Worm (Caenorhabditis elegans) whole organism, late embryonic: ENCODE measurements around the gene F54F2.9.

Experiments
- C08G9.2 ChIP-seq: sonication (generic microtip); optimal IDR thresholded peaks from 2 replicates; lab custom pipeline; 2016; ENCODE audit warnings: mild to moderate bottlenecking, missing genetic modification characterization, moderate library complexity, missing compliant biosample characterization
- C38D4.7 ChIP-seq: fragments of 200-800 bp; sonication (Bioruptor generic); optimal IDR thresholded peaks from 2 replicates; lab custom pipeline; 2018; ENCODE audit warnings: mild to moderate bottlenecking, missing genetic modification characterization, moderate library complexity, missing compliant biosample characterization
- Y22D7AL.16 ChIP-seq: sonication (generic microtip); optimal IDR thresholded peaks from 2 replicates; lab custom pipeline; 2016; ENCODE audit warnings: missing genetic modification characterization, missing compliant biosample characterization
- ahr-1 ChIP-seq: sonication (generic microtip); optimal IDR thresholded peaks from 2 replicates; lab custom pipeline; 2016; ENCODE audit warnings: missing genetic modification characterization, missing compliant biosample characterization
- ama-1 ChIP-seq: fragments of 150-350 bp; optimal IDR thresholded peaks from 2 replicates; lab custom pipeline; 2014
- ceh-14 ChIP-seq: sonication (generic microtip); optimal IDR thresholded peaks from 2 replicates; lab custom pipeline; 2016; ENCODE audit warnings: missing genotype, missing genetic modification characterization, missing compliant biosample characterization
- ceh-18 ChIP-seq: sonication (generic microtip); optimal IDR thresholded peaks from 2 replicates; lab custom pipeline; 2016; ENCODE audit warnings: missing genetic modification characterization, missing compliant biosample characterization
- ceh-19 ChIP-seq: fragments of 200-800 bp; sonication (Bioruptor generic); optimal IDR thresholded peaks from 2 replicates; lab custom pipeline; 2018; ENCODE audit warnings: mild to moderate bottlenecking, missing genetic modification characterization, missing compliant biosample characterization
- ceh-22 ChIP-seq: sonication (generic microtip); optimal IDR thresholded peaks from 2 replicates; lab custom pipeline; 2017; ENCODE audit warnings: missing biosample characterization, missing genetic modification characterization
- ceh-30 ChIP-seq: fragments of 150-350 bp; optimal IDR thresholded peaks from 2 replicates; lab custom pipeline; 2014; ENCODE audit warnings: missing biosample characterization, missing genetic modification characterization
- ceh-31 ChIP-seq: sonication (generic microtip); optimal IDR thresholded peaks from 2 replicates; lab custom pipeline; 2016; ENCODE audit warnings: missing genetic modification characterization, missing compliant biosample characterization
- ceh-34 ChIP-seq: sonication (generic microtip); optimal IDR thresholded peaks from 2 replicates; lab custom pipeline; 2016; ENCODE audit warnings: mild to moderate bottlenecking, missing genetic modification characterization, missing compliant biosample characterization
- ceh-48 ChIP-seq: sonication (generic microtip); optimal IDR thresholded peaks from 2 replicates; lab custom pipeline; 2016; ENCODE audit warnings: missing genetic modification characterization, inconsistent platforms, missing compliant biosample characterization
- che-1 ChIP-seq: sonication (generic microtip); optimal IDR thresholded peaks from 2 replicates; lab custom pipeline; 2016; ENCODE audit warnings: mild to moderate bottlenecking, missing genetic modification characterization, missing compliant biosample characterization
- dmd-4 ChIP-seq: sonication (generic microtip); optimal IDR thresholded peaks from 2 replicates; lab custom pipeline; 2016; ENCODE audit warnings: borderline replicate concordance, missing genetic modification characterization, missing compliant biosample characterization
- dve-1 ChIP-seq: sonication (generic microtip); optimal IDR thresholded peaks from 2 replicates; lab custom pipeline; 2017; ENCODE audit warnings: antibody characterized with exemption, mild to moderate bottlenecking, missing genetic modification characterization, missing compliant biosample characterization
- elt-4 ChIP-seq: sonication (generic microtip); optimal IDR thresholded peaks from 2 replicates; lab custom pipeline; 2016; ENCODE audit warnings: missing genetic modification characterization, missing compliant biosample characterization
- fax-1 ChIP-seq: sonication (generic microtip); optimal IDR thresholded peaks from 2 replicates; lab custom pipeline; 2016; ENCODE audit warnings: missing genotype, missing genetic modification characterization, missing compliant biosample characterization
- fkh-10 ChIP-seq: fragments of 150-350 bp; optimal IDR thresholded peaks from 2 replicates; lab custom pipeline; 2014; ENCODE audit warnings: missing biosample characterization, missing genetic modification reagents, missing genetic modification characterization
- fkh-6 ChIP-seq: sonication (generic microtip); optimal IDR thresholded peaks from 2 replicates; lab custom pipeline; 2016; ENCODE audit warnings: missing genetic modification characterization, missing compliant biosample characterization
- gmeb-2 ChIP-seq: sonication (generic microtip); optimal IDR thresholded peaks from 2 replicates; lab custom pipeline; 2016; ENCODE audit warnings: missing genetic modification characterization, inconsistent platforms, missing compliant biosample characterization
- hlh-30 ChIP-seq: sonication (generic microtip); optimal IDR thresholded peaks from 2 replicates; lab custom pipeline; 2017; ENCODE audit warnings: antibody characterized with exemption, missing genetic modification characterization, missing compliant biosample characterization; ENCODE audit not compliant: insufficient read depth
- hlh-8 ChIP-seq: sonication (generic microtip); optimal IDR thresholded peaks from 2 replicates; lab custom pipeline; 2016; ENCODE audit warnings: missing genotype, missing genetic modification characterization, missing compliant biosample characterization
- lim-6 ChIP-seq: sonication (generic microtip); optimal IDR thresholded peaks from 2 replicates; lab custom pipeline; 2016; ENCODE audit warnings: missing genetic modification characterization, missing compliant biosample characterization
- lin-11 ChIP-seq: fragments of 200-800 bp; sonication (Bioruptor generic); optimal IDR thresholded peaks from 2 replicates; lab custom pipeline; 2018; ENCODE audit warnings: mild to moderate bottlenecking, missing genetic modification characterization, missing compliant biosample characterization
- madf-2 ChIP-seq: sonication (generic microtip); optimal IDR thresholded peaks from 2 replicates; lab custom pipeline; 2017; ENCODE audit warnings: missing genetic modification characterization, missing compliant biosample characterization
- mec-3 ChIP-seq: sonication (generic microtip); optimal IDR thresholded peaks from 2 replicates; lab custom pipeline; 2016; ENCODE audit warnings: borderline replicate concordance, missing genetic modification characterization, missing compliant biosample characterization
- nfya-1 ChIP-seq: sonication (generic microtip); optimal IDR thresholded peaks from 2 replicates; lab custom pipeline; 2017; ENCODE audit warnings: missing genetic modification characterization, mild to moderate bottlenecking, missing compliant biosample characterization, antibody characterized with exemption, moderate library complexity
- nhr-11 ChIP-seq: fragments of 150-350 bp; optimal IDR thresholded peaks from 2 replicates; lab custom pipeline; 2014; ENCODE audit warnings: missing biosample characterization, missing genetic modification characterization
- nhr-232 ChIP-seq: sonication (generic microtip); optimal IDR thresholded peaks from 2 replicates; lab custom pipeline; 2016; ENCODE audit warnings: missing genetic modification characterization, missing compliant biosample characterization
- npax-4 ChIP-seq: sonication (generic microtip); optimal IDR thresholded peaks from 2 replicates; lab custom pipeline; 2016; ENCODE audit warnings: missing genetic modification characterization, missing compliant biosample characterization
- pag-3 ChIP-seq: sonication (generic microtip); optimal IDR thresholded peaks from 2 replicates; lab custom pipeline; 2016; ENCODE audit warnings: missing compliant biosample characterization, missing genetic modification characterization, borderline replicate concordance
- pat-9 ChIP-seq: fragments of 200-800 bp; sonication (Bioruptor generic); optimal IDR thresholded peaks from 2 replicates; lab custom pipeline; 2018; ENCODE audit warnings: mild to moderate bottlenecking, missing genetic modification characterization, moderate library complexity, missing compliant biosample characterization
- pqm-1 ChIP-seq: sonication (generic microtip); optimal IDR thresholded peaks from 2 replicates; lab custom pipeline; 2016; ENCODE audit warnings: missing genetic modification characterization, missing compliant biosample characterization
- ref-2 ChIP-seq: sonication (generic microtip); optimal IDR thresholded peaks from 2 replicates; lab custom pipeline; 2016; ENCODE audit warnings: missing genetic modification characterization, missing compliant biosample characterization
- rnt-1 ChIP-seq: sonication (generic microtip); optimal IDR thresholded peaks from 2 replicates; lab custom pipeline; 2016; ENCODE audit warnings: missing genetic modification characterization, missing compliant biosample characterization
- sdc-2 ChIP-seq: sonication (generic microtip); optimal IDR thresholded peaks from 2 replicates; lab custom pipeline; 2016; ENCODE audit warnings: missing genotype, missing genetic modification characterization, missing compliant biosample characterization
- syd-9 ChIP-seq: sonication (generic microtip); optimal IDR thresholded peaks from 2 replicates; lab custom pipeline; 2016; ENCODE audit warnings: mild to moderate bottlenecking, missing genetic modification characterization, moderate library complexity, missing compliant biosample characterization
- tbx-2 ChIP-seq: sonication (generic microtip); optimal IDR thresholded peaks from 2 replicates; lab custom pipeline; 2016; ENCODE audit warnings: missing genetic modification characterization, missing compliant biosample characterization
- tbx-7 ChIP-seq: sonication (generic microtip); optimal IDR thresholded peaks from 2 replicates; lab custom pipeline; 2016; ENCODE audit warnings: missing genotype, missing genetic modification characterization, missing compliant biosample characterization
- ttx-3 ChIP-seq: sonication (generic microtip); optimal IDR thresholded peaks from 2 replicates; lab custom pipeline; 2016; ENCODE audit warnings: missing genetic modification reagents, missing genetic modification characterization, missing compliant biosample characterization
- unc-42 ChIP-seq: sonication (generic microtip); optimal IDR thresholded peaks from 2 replicates; lab custom pipeline; 2016; ENCODE audit warnings: missing genotype, missing genetic modification characterization, missing compliant biosample characterization
- unc-55 ChIP-seq: sonication (generic microtip); optimal IDR thresholded peaks from 2 replicates; lab custom pipeline; 2017; ENCODE audit warnings: missing biosample characterization, missing genetic modification reagents, missing genetic modification characterization
- zip-5 ChIP-seq: sonication (generic microtip); optimal IDR thresholded peaks from 2 replicates; lab custom pipeline; 2016; ENCODE audit warnings: missing genetic modification characterization, missing compliant biosample characterization
- ztf-16 ChIP-seq: sonication (generic microtip); optimal IDR thresholded peaks from 2 replicates; lab custom pipeline; 2017; ENCODE audit warnings: missing genetic modification characterization, missing compliant biosample characterization

The F54F2.9 gene

DNA sequence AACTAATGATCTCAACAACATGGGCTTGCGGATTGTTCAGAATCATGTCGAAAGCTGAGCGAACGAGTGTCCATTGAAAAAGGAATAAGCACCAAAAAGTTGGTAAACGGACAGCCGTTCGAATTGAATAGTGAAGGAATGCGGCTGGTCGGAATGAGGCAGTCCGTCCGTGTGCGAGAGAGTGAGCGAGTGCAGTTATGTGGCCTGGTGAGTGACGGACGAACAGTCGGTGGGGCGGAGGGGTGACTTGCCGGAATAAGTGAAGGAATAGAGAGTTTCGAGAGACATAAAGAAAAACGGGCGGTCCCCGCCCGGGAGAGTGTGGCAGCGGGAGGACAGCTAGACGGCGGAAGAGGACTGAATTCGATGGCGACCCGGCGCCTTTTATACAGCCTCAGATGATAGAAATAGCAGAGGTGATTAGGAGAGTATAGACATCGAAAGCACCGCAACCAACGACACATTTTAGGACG lies 38.3 kb upstream of the F54F2.9 start (continued):
- TF ChIP-seq hlh-8 (no peak), ceh-18 (tag; lab: Kevin White, UChicago) (peak; percentile 88), C38D4.7 (GFP tag; lab: Kevin White, UChicago) (peak; percentile 10), pag-3 (tag; lab: Kevin White, UChicago) (no peak), ztf-16 (tag; lab: Kevin White, UChicago) (no peak), ceh-31 (tag; lab: Kevin White, UChicago) (peak; percentile 68), ceh-34 (tag; lab: Kevin White, UChicago) (peak; percentile 72), ttx-3 (tag; lab: Kevin White, UChicago) (no peak), ref-2 (tag; lab: Kevin White, UChicago) (peak; percentile 73), madf-2 (no peak), unc-55 (GFP tag; lab: Kevin White, UChicago) (peak; percentile 17), elt-4 (tag; lab: Kevin White, UChicago) (no peak), ceh-30 (tag; lab: Kevin White, UChicago) (peak; percentile 35), che-1 (no peak), ceh-19 (GFP tag; lab: Kevin White, UChicago) (no peak), fkh-10 (GFP tag; lab: Kevin White, UChicago) (no peak)

DNA sequence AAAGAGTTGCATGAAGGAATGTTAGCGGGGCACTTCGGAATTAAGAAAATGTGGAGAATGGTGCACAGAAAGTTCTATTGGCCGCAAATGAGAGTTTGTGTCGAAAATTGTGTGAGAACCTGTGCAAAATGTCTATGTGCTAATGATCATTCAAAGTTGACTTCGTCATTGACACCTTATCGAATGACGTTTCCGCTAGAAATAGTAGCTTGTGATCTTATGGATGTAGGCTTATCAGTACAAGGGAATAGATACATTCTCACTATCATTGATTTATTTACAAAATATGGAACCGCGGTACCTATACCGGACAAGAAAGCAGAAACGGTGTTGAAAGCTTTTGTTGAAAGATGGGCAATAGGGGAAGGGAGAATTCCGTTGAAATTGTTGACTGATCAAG lies 31.5 kb upstream of the F54F2.9 start:
- TF ChIP-seq sdc-2 (tag; lab: Kevin White, UChicago) (no peak), ceh-14 (tag; lab: Kevin White, UChicago) (no peak), unc-42 (no peak), ceh-48 (tag; lab: Kevin White, UChicago) (no peak), tbx-7 (tag; lab: Kevin White, UChicago) (no peak), gmeb-2 (tag; lab: Kevin White, UChicago) (no peak), zip-5 (tag; lab: Kevin White, UChicago) (no peak), ceh-30 (tag; lab: Kevin White, UChicago) (no peak), C08G9.2 (no peak)

DNA sequence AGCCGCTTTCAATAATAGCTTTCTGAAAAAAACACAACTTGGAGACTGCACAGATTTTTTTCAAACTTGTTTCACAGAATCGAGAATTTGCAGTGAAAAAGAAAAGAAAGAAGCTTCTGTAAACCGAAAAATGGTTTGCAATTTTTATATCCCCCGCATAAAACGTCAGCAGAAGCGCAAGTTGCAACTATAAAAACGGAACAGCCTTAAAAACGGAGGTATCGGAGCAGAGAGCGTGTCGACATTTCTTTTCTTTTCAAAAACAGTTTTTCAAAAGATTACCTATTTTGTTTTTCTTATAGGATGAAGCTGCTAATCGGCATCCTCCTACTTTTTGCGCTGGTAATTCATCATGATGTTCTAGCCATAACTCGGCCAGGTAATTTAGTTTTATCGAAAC lies 24.9 kb upstream of the F54F2.9 start, which contains the start of gene plg-1:
Gene plg-1 (plus strand): TSS at position 301 of the 400 bp plus-strand sequence.
- TF ChIP-seq nhr-11 (tag; lab: Kevin White, UChicago): no peak
- no peak for TF ChIP-seq pag-3 (tag; lab: Kevin White, UChicago)
- no peak for TF ChIP-seq lim-6 (tag; lab: Kevin White, UChicago)
- no peak for TF ChIP-seq tbx-7 (tag; lab: Kevin White, UChicago)
- no peak for TF ChIP-seq nfya-1 (tag; lab: Kevin White, UChicago)
- no peak for TF ChIP-seq hlh-8
- no peak for TF ChIP-seq ahr-1 (tag; lab: Kevin White, UChicago)
- TF ChIP-seq Y22D7AL.16 (tag; lab: Kevin White, UChicago): no peak

DNA sequence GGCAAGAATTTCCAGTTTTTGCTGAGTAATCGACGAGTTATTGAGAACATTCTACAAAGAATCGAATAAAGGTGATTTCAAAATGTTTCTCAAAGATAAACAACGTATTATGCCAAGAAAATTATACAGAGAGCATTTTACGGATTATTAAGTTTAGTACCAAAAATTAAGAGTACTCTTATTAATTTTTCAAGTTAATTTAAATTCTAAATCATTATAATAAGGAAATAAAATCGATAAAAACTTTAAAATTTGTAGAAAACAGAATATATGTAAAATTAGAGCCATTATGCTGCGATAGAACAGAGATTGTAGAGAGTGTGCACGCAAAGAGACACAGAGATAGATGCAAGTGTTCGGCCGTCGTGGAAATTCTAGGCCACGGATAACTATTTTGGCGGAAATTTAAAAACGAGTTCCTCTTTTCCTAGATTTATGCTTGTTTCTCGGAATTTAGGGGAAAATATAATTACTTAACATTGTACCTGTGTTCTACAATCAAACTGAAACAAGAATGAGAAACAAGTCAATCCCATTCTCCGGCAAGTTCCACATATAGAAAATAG lies 23.5 kb upstream of the F54F2.9 start, which contains the start of gene F44E2.9:
Gene F44E2.9 (minus strand): TSS at position 51 of the 566 bp plus-strand sequence.
- TF ChIP-seq tbx-7 (tag; lab: Kevin White, UChicago) (peak; percentile 76), madf-2 (no peak), C38D4.7 (GFP tag; lab: Kevin White, UChicago) (no peak), hlh-8 (peak; percentile 59), dmd-4 (tag; lab: Kevin White, UChicago) (no peak), hlh-30 (peak; percentile 13), rnt-1 (tag; lab: Kevin White, UChicago) (peak; percentile 52), lim-6 (tag; lab: Kevin White, UChicago) (peak; percentile 21), ceh-34 (tag; lab: Kevin White, UChicago) (no peak), ceh-22 (tag; lab: Kevin White, UChicago) (no peak), ceh-30 (tag; lab: Kevin White, UChicago) (no peak), ceh-18 (tag; lab: Kevin White, UChicago) (peak; percentile 27), fkh-6 (no peak), unc-42 (peak; percentile 25), ahr-1 (tag; lab: Kevin White, UChicago) (no peak), fax-1 (tag; lab: Kevin White, UChicago) (peak; percentile 29), syd-9 (tag; lab: Kevin White, UChicago) (no peak), mec-3 (peak; percentile 70), nhr-232 (tag; lab: Kevin White, UChicago) (no peak), tbx-2 (tag; lab: Kevin White, UChicago) (peak; percentile 78), lin-11 (no peak), ceh-31 (tag; lab: Kevin White, UChicago) (peak; percentile 86), che-1 (no peak), pqm-1 (tag; lab: Kevin White, UChicago) (no peak), ama-1 (no peak), dve-1 (tag; lab: Kevin White, UChicago) (no peak), npax-4 (tag; lab: Kevin White, UChicago) (no peak), pat-9 (tag; lab: Kevin White, UChicago) (no peak)
